Fruit fly (Drosophila melanogaster) whole organism, wandering third instar larva: ENCODE measurements around the gene CG3402.
A peak's percentile ranks its signal among the peaks of the same experiment; 100 is the strongest.

ENCODE experiments used
- Abd-B ChIP-seq: fragments of >200 bp; optimal IDR thresholded peaks from 2 replicates; lab custom pipeline; 2017; ENCODE audit warnings: missing biosample characterization, missing genetic modification characterization
- CG32264 ChIP-seq: fragments of 200-800 bp; sonication (Bioruptor generic); optimal IDR thresholded peaks from 2 replicates; lab custom pipeline; 2016; ENCODE audit warnings: missing biosample characterization, missing genetic modification characterization
- CG9705 ChIP-seq: fragments of 200-800 bp; sonication (Bioruptor generic); optimal IDR thresholded peaks from 2 replicates; lab custom pipeline; 2018; ENCODE audit warnings: missing biosample characterization, mild to moderate bottlenecking, missing genetic modification characterization
- Dfd ChIP-seq: fragments of >200 bp; optimal IDR thresholded peaks from 2 replicates; lab custom pipeline; 2017; ENCODE audit warnings: missing biosample characterization, missing genetic modification characterization
- GATAd ChIP-seq: sonication (Bioruptor generic); optimal IDR thresholded peaks from 2 replicates; lab custom pipeline; 2016; ENCODE audit warnings: missing biosample characterization, missing genetic modification characterization
- HLH106 ChIP-seq: fragments of 200-800 bp; optimal IDR thresholded peaks from 3 replicates; lab custom pipeline; 2019; ENCODE audit warnings: missing biosample characterization, mild to moderate bottlenecking, missing genetic modification characterization, moderate library complexity
- Hnf4 ChIP-seq: fragments of 200-800 bp; sonication (Bioruptor generic); optimal IDR thresholded peaks from 2 replicates; lab custom pipeline; 2016; ENCODE audit warnings: missing biosample characterization, mild to moderate bottlenecking, missing genetic modification characterization
- Hr78 ChIP-seq: fragments of >200 bp; optimal IDR thresholded peaks from 2 replicates; lab custom pipeline; 2017; ENCODE audit warnings: missing biosample characterization, missing genetic modification characterization
- Hr83 ChIP-seq: fragments of 200-300 bp; sonication (Bioruptor generic); optimal IDR thresholded peaks from 2 replicates; lab custom pipeline; 2016; ENCODE audit warnings: missing biosample characterization, mild to moderate bottlenecking, missing genetic modification characterization, moderate library complexity; ENCODE audit not compliant: poor library complexity, severe bottlenecking
- Jra ChIP-seq: sonication (Bioruptor generic); optimal IDR thresholded peaks from 2 replicates; lab custom pipeline; 2016; ENCODE audit warnings: missing biosample characterization, missing genetic modification characterization
- Mio ChIP-seq: sonication (Bioruptor generic); optimal IDR thresholded peaks from 2 replicates; lab custom pipeline; 2016; ENCODE audit warnings: missing biosample characterization, missing genetic modification characterization
- Myc ChIP-seq: fragments of >200 bp; optimal IDR thresholded peaks from 2 replicates; lab custom pipeline; 2017
- N ChIP-seq: fragments of >200 bp; optimal IDR thresholded peaks from 2 replicates; lab custom pipeline; 2018; ENCODE audit warnings: missing biosample characterization, missing external identifiers, missing genetic modification characterization
- OdsH ChIP-seq: fragments of 200-800 bp; sonication (Bioruptor generic); optimal IDR thresholded peaks from 2 replicates; lab custom pipeline; 2016; ENCODE audit warnings: missing biosample characterization, mild to moderate bottlenecking, missing genetic modification characterization
- Rel ChIP-seq, 2 experiments: fragments of 200-800 bp; sonication (Bioruptor generic) in 1 of 2; optimal IDR thresholded peaks; 2 replicates in 1 of 2; 3 replicates in 1 of 2; lab custom pipeline; 2016 to 2019; ENCODE audit warnings: mild to moderate bottlenecking in 2 of 2, missing biosample characterization in 2 of 2, missing genetic modification characterization in 2 of 2, moderate library complexity in 1 of 2
- Sp1 ChIP-seq: fragments of 200-800 bp; sonication (Bioruptor generic); optimal IDR thresholded peaks from 3 replicates; lab custom pipeline; 2019; ENCODE audit warnings: missing biosample characterization, mild to moderate bottlenecking, missing genetic modification characterization, moderate library complexity
- Vsx2 ChIP-seq: fragments of 200-300, 225-300 bp; sonication (Bioruptor generic); optimal IDR thresholded peaks from 2 replicates; lab custom pipeline; 2018; ENCODE audit warnings: missing biosample characterization, missing genetic modification characterization; ENCODE audit not compliant: partially characterized antibody
- brk ChIP-seq: fragments of 200-800 bp; sonication (Bioruptor generic); optimal IDR thresholded peaks from 2 replicates; lab custom pipeline; 2016; ENCODE audit warnings: missing biosample characterization, mild to moderate bottlenecking, missing genetic modification characterization
- dl ChIP-seq, 2 experiments: fragments of 175-275, 200-275 bp in 1 of 2; fragments of 200-275 bp in 1 of 2; sonication (Bioruptor generic); optimal IDR thresholded peaks; lab custom pipeline; 2018; ENCODE audit warnings: mild to moderate bottlenecking in 2 of 2, missing biosample characterization in 2 of 2, missing genetic modification characterization in 2 of 2, moderate library complexity in 2 of 2; ENCODE audit not compliant: partially characterized antibody in 2 of 2, insufficient read depth in 1 of 2
- dmrt93B ChIP-seq: fragments of 200-800 bp; sonication (Bioruptor generic); optimal IDR thresholded peaks from 2 replicates; lab custom pipeline; 2018; ENCODE audit warnings: missing biosample characterization, mild to moderate bottlenecking, missing genetic modification characterization
- dsf ChIP-seq: sonication (Bioruptor generic); optimal IDR thresholded peaks from 2 replicates; lab custom pipeline; 2016; ENCODE audit warnings: missing biosample characterization, missing genetic modification characterization, borderline replicate concordance
- ey ChIP-seq: fragments of 200-800 bp; sonication (Bioruptor generic); optimal IDR thresholded peaks from 2 replicates; lab custom pipeline; 2016; ENCODE audit warnings: missing biosample characterization, missing genetic modification characterization
- foxo ChIP-seq, 2 experiments: fragments of 200-800 bp; sonication (Bioruptor generic); optimal IDR thresholded peaks; 2 replicates in 1 of 2; 3 replicates in 1 of 2; lab custom pipeline; 2016 to 2017; ENCODE audit warnings: missing biosample characterization in 2 of 2, missing genetic modification characterization in 2 of 2
- fru ChIP-seq: fragments of 200-800 bp; sonication (Bioruptor generic); optimal IDR thresholded peaks from 3 replicates; lab custom pipeline; 2016; ENCODE audit warnings: missing biosample characterization, mild to moderate bottlenecking, missing genetic modification characterization
- h ChIP-seq: fragments of 200-800 bp; sonication (Bioruptor generic); optimal IDR thresholded peaks from 3 replicates; lab custom pipeline; 2016; ENCODE audit warnings: missing biosample characterization, mild to moderate bottlenecking, missing genetic modification characterization
- jim ChIP-seq: fragments of 175-275, 200-325 bp; sonication (Bioruptor generic); optimal IDR thresholded peaks from 2 replicates; lab custom pipeline; 2016; ENCODE audit warnings: missing biosample characterization, mild to moderate bottlenecking, missing genetic modification characterization
- pan ChIP-seq: fragments of >200 bp; optimal IDR thresholded peaks from 2 replicates; lab custom pipeline; 2017
- psq ChIP-seq: fragments of 200-800 bp; sonication (Bioruptor generic); optimal IDR thresholded peaks from 3 replicates; lab custom pipeline; 2017; ENCODE audit warnings: missing biosample characterization, mild to moderate bottlenecking, missing genetic modification characterization, moderate library complexity
- rgr ChIP-seq: fragments of 200-800 bp; sonication (Bioruptor generic); optimal IDR thresholded peaks from 3 replicates; lab custom pipeline; 2016; ENCODE audit warnings: missing biosample characterization, mild to moderate bottlenecking, missing genetic modification characterization
- sage ChIP-seq: fragments of 200-800 bp; sonication (Bioruptor generic); optimal IDR thresholded peaks from 2 replicates; lab custom pipeline; 2016; ENCODE audit warnings: missing biosample characterization, mild to moderate bottlenecking, missing genetic modification characterization
- sv ChIP-seq: fragments of 200-800 bp; sonication (Bioruptor generic); optimal IDR thresholded peaks from 3 replicates; lab custom pipeline; 2016; ENCODE audit warnings: missing biosample characterization, missing genetic modification characterization
- usp ChIP-seq: fragments of >200 bp; optimal IDR thresholded peaks from 2 replicates; lab custom pipeline; 2017; ENCODE audit warnings: missing biosample characterization, missing genetic modification characterization
- woc ChIP-seq: sonication (Bioruptor generic); optimal IDR thresholded peaks from 2 replicates; lab custom pipeline; 2016; ENCODE audit warnings: missing biosample characterization, mild to moderate bottlenecking, missing genetic modification characterization

Gene CG3402

DNA sequence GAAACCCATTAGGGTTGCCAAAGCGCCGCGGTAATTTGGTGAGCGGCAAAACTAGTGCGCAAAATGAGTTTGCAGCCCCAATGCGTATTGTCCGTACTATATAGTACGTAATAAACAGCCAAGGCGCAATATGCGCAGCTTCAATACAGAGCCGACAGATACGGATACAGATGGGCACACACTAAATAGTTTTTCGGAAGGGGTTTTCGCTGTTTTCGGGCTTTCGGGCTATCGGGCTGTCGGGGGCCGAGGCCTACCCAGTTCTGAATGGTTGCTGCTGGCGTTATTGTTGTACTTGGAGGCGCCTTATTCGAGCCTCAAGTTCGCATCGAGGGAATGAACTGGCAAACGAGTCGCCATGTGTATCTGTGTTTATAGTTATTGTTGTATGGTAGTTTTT lies 22.0 kb downstream of the CG3402 start:
- TF ChIP-seq usp (GFP tag; lab: Kevin White, UChicago), result no peak
- TF ChIP-seq OdsH (GFP tag; lab: Kevin White, UChicago), result no peak
- TF ChIP-seq rgr, result no peak
- TF ChIP-seq psq, result no peak
- no peak for TF ChIP-seq brk (GFP tag; lab: Kevin White, UChicago)
- TF ChIP-seq CG9705 (GFP tag; lab: Kevin White, UChicago), result no peak
- TF ChIP-seq Myc (lab: Kevin White, UChicago), result no peak
- TF ChIP-seq h (GFP tag; lab: Kevin White, UChicago), result no peak
- no peak for TF ChIP-seq Abd-B (GFP tag; lab: Kevin White, UChicago)
- no peak for TF ChIP-seq Sp1
- no peak for TF ChIP-seq Hr83 (GFP tag; lab: Kevin White, UChicago)
- no peak for TF ChIP-seq Hr78 (GFP tag; lab: Kevin White, UChicago)

DNA sequence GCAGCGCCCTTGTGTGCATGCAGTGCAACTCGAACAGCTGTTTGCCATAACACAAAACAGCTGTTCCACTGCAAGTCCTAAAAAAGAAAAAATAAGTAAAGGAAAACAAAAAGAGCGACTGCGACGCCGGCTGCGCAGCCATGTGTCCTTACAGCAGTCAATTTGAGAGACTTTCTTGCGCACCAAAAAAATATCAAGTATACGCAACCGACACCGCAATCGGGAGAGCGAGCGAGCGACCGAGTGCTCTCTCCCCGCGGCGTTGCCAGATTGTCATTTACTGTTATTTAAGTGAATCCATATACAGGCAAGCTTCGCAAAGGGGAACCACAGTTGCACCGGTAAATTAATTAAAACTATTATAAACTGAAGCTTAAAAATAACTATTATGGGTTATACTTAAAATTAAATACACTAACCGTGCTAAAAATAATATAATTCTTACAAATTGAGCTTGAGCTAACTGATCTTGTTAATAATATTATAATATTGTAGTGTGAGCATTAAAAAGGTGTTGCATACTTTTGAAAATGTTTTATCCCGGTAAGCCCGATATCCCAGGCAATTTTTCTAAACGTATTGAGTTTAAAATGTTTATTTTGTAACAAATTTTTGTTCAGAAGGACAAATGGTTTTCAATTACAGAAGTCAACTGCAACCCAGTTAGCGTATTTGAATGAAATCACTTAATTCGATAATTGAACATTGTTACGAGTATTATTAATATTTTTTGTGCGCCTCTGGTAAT lies 22.6 kb downstream of the CG3402 start:
- TF ChIP-seq usp (GFP tag; lab: Kevin White, UChicago) (no peak), Hr83 (GFP tag; lab: Kevin White, UChicago) (peak; percentile 21), CG9705 (GFP tag; lab: Kevin White, UChicago) (no peak), HLH106 (tag; lab: Kevin White, UChicago) (peak; percentile 12), sv (peak; percentile 44), rgr (peak; percentile 28), dsf (no peak), ey (peak; percentile 23), foxo (GFP tag; optimal IDR thresholded peaks at IDR 0.05; lab: Kevin White, UChicago) (peak in 1 of 2 experiments; percentile 39), psq (peak; percentile 4), woc (GFP tag; lab: Kevin White, UChicago) (peak; percentile 6), dl (GFP tag; optimal IDR thresholded peaks at IDR 0.05; lab: Kevin White, UChicago; ENCODE audit: insufficient read depth in 1 of 2, partially characterized antibody in 2 of 2) (peak in 1 of 2 experiments; percentile 23), fru (GFP tag; lab: Kevin White, UChicago) (peak; percentile 38), Vsx2 (GFP tag; lab: Kevin White, UChicago) (no peak)

DNA sequence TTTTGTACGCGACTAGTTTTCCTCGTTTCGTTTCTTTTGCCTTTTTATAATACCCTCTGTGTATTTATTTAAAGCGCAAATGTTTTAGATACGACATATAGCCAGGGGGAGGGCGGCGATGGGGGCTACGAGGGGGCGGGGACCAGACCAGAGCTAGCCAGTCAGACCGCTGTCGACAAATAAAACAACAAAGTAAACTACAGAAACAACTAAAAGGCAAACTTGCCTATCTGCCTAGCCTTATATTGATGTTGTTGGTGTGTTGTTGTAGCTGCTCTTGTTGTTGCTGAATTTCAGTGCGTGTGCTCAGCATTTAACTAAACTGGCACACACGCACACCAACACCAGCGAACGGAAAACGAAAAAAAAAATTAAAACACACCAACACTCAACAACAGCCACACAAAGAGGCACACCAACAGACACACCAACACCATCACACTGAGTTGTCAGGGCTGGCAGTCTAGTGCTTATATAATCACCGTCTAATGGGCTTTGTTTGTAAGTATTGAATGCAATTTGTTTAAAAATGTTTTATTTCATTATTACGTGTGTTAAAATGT lies 23.2 kb downstream of the CG3402 start:
- TF ChIP-seq Jra (GFP tag; lab: Kevin White, UChicago) (no peak), pan (lab: Kevin White, UChicago) (no peak)

DNA sequence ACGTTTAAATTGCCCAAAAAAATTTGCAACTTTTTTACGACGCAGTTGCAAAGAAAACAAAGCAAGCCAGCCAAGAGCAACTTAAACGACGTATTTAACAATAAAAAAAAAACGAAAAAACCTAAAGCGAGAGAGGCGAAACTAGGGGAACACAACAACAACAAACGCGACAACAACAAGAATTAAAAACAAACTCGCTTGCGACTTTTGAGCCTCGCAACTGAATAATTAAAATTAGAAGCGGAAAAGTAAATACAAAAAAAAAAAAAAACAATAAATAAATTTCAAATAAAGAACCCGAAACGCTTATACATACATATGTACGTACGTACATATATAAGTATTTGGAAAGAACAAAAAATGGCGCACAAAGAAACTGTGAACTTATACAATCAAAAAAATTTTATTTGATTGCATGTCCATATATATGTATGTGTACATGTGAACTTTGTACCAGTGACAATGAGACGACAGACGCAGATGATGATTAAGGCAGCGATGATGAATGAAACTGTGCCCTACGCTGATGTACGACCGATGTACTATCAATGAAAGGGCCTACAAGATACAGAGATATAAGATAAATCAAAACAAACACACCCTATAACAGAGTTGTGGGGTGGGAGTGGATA lies 23.9 kb downstream of the CG3402 start:
- TF ChIP-seq Hnf4 (peak; percentile 42), Myc (lab: Kevin White, UChicago) (no peak), dmrt93B (GFP tag; lab: Kevin White, UChicago) (no peak), Dfd (GFP tag; lab: Kevin White, UChicago) (no peak), Hr78 (GFP tag; lab: Kevin White, UChicago) (no peak)
- TF ChIP-seq, all 38 proteins: peak for 1

DNA sequence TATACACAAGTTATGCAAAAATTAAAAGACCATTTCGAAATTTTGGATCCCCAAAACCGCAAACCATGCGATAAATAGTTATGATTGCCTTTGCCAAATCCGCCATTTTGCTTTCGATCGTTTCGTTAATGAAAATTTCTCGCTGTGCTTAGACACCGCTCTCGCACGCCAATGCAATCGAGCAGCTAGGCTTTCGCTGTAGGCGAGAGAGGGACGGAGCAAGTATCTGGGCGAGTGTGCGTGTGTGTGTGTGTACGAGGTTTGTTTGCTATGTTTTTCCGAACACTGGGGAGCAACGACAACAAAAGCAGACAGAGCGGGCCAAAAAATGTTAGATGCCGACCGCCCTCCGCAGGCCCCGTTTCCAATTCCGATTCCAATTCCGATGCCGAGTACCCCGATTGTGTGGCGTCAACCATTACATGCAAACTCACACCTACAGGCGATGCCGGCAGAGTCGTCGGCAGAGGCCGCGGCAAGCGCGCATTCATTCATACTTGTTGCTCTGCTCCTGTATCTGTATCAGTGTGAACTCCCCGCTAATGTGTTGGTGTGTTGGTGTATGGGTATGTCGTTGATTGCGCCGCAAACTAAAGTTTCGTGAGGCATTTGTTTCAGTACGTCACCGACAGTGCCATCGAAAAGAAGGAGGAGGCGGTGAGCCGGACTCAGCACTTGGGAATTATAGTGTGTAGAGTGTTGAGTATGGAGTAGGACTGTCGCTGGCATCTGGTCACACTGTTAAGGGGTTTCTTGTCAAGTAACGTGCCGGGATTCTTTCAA lies 24.7 kb downstream of the CG3402 start:
- TF ChIP-seq h (GFP tag; lab: Kevin White, UChicago), result peak; percentile 37
- TF ChIP-seq GATAd (GFP tag; lab: Kevin White, UChicago), result no peak
- peak; percentile 61 for TF ChIP-seq Rel (GFP tag; optimal IDR thresholded peaks at IDR 0.05; lab: Kevin White, UChicago)
- TF ChIP-seq Rel (tag; optimal IDR thresholded peaks at IDR 0.05; lab: Kevin White, UChicago), result peak; percentile 94
- TF ChIP-seq Jra (GFP tag; lab: Kevin White, UChicago), result no peak
- TF ChIP-seq Hr83 (GFP tag; lab: Kevin White, UChicago), result peak; percentile 78
- TF ChIP-seq dl (GFP tag; optimal IDR thresholded peaks at IDR 0.05; lab: Kevin White, UChicago; ENCODE audit: insufficient read depth in 1 of 2, partially characterized antibody in 2 of 2), result peak in 1 of 2 experiments; percentile 40
- no peak for TF ChIP-seq CG32264 (GFP tag; lab: Kevin White, UChicago)
- no peak for TF ChIP-seq Mio
- peak; percentile 48 for TF ChIP-seq Hnf4
- no peak for TF ChIP-seq pan (lab: Kevin White, UChicago)
- peak; percentile 85 for TF ChIP-seq N (GFP tag; lab: Kevin White, UChicago)
- no peak for TF ChIP-seq CG9705 (GFP tag; lab: Kevin White, UChicago)
- no peak for TF ChIP-seq Hr78 (GFP tag; lab: Kevin White, UChicago)
- TF ChIP-seq psq, result peak; percentile 67
- TF ChIP-seq rgr, result peak; percentile 31
- TF ChIP-seq HLH106 (tag; lab: Kevin White, UChicago), result peak; percentile 28
- peak; percentile 41 for TF ChIP-seq woc (GFP tag; lab: Kevin White, UChicago)
- no peak for TF ChIP-seq Myc (lab: Kevin White, UChicago)
- TF ChIP-seq fru (GFP tag; lab: Kevin White, UChicago), result peak; percentile 57
- peak; percentile 31 for TF ChIP-seq Sp1
- peak; percentile 62 for TF ChIP-seq brk (GFP tag; lab: Kevin White, UChicago)
- TF ChIP-seq sage (GFP tag; lab: Kevin White, UChicago), result no peak
- TF ChIP-seq Abd-B (GFP tag; lab: Kevin White, UChicago), result no peak
- no peak for TF ChIP-seq usp (GFP tag; lab: Kevin White, UChicago)
- no peak for TF ChIP-seq jim (GFP tag; lab: Kevin White, UChicago)
- TF ChIP-seq sv, result peak; percentile 6
- TF ChIP-seq OdsH (GFP tag; lab: Kevin White, UChicago), result peak; percentile 43
- TF ChIP-seq foxo (GFP tag; optimal IDR thresholded peaks at IDR 0.05; lab: Kevin White, UChicago), result peak in 1 of 2 experiments; percentile 17
